Worm (Caenorhabditis elegans): ENCODE results near the gene R12B2.8.
A peak's percentile ranks its signal among the peaks of the same experiment; 100 is the strongest.

R12B2.8 gene

DNA sequence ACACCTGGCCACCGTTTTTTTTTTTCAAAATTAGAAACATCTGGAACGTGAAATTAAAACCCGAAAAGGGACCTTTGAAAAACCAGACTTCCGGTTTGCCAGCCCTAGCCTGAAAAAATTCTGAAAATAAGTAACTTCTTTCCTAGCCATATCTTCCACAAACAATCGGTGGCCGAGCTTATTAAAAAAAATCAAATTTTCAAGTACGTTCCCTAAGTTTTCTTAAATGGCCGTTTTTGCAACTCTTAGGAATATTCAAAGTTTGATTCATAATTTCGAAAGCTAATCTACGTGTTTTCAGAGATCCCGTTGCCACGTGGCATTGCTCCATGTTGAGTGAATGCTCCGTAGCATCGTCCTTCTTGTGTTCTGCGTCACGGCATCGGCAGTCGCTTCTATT, at the start of gene R12B2.8:
Gene R12B2.8, plus strand, starts transcription at position 301 of the 400 bp plus-strand sequence.
- TF ChIP-seq nhr-77 (tag; optimal IDR thresholded peaks at IDR 0.05) (no peak), unc-62 (GFP tag; optimal IDR thresholded peaks at IDR 0.05) (no peak), ceh-28 (tag; optimal IDR thresholded peaks at IDR 0.05) (no peak), nhr-76 (tag; optimal IDR thresholded peaks at IDR 0.05) (no peak), elt-2 (tag; optimal IDR thresholded peaks at IDR 0.05) (no peak)

DNA sequence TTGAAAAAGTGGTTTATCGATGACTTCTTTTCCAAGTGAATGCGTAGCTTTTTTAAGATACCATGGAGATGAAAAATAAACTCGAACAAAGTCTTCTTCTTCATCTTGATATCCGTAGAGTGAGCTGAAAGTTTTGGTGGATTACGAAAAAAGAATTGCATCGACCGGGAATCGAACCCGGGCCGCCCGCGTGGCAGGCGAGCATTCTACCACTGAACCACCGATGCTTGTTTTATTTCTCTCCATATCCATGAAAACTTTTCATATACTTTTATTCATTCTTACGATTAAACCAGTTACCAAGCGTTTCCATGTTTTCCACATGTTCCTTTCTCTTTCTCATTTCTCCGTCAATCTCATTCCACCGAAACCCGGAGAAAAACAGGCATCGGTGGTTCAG, 41.6 kb upstream of the R12B2.8 start:
- TF ChIP-seq elt-3 (tag; optimal IDR thresholded peaks at IDR 0.05): no peak
- TF ChIP-seq tbx-2 (tag; optimal IDR thresholded peaks at IDR 0.05): no peak
- no peak for TF ChIP-seq ceh-82 (tag; optimal IDR thresholded peaks at IDR 0.05)
- no peak for TF ChIP-seq mml-1 (tag; optimal IDR thresholded peaks at IDR 0.05)
- TF ChIP-seq ZK546.5 (tag; optimal IDR thresholded peaks at IDR 0.05): no peak
- TF ChIP-seq nhr-23 (tag; optimal IDR thresholded peaks at IDR 0.05): no peak
- no peak for TF ChIP-seq mdl-1 (tag; optimal IDR thresholded peaks at IDR 0.05)

DNA sequence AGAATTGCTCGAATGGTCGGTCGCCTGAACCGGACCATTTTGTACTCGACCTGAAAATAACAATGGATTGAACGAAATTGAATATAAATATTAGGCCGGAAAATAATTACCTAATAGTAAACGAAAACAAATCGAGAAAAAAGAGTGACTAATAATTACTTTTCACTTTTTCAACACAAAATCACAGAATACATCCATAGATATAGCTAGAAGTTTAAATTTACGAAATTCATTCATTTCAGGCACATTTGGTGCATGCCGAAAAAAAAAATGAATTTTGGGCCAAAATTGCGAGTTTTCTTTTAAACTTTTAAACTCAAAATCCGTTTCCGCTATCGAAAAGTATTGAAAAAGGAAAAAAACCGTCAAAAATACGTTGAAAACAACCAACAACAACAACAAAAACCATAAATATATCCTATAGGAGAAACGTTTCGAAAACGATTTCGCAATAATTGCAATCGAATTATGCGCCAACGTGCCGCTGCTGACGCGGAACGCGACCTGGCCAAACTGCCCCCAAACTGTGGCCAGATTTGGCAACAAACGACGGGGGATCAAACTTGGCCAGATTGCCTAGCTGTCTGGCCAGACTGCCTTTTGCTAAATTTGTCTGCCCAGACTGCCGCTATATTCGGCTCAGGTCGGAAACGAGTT, 38.3 kb upstream of the R12B2.8 start, which contains the start of gene Y37B11A.3:
Gene Y37B11A.3, minus strand, starts transcription at position 51 of the 657 bp plus-strand sequence.
- TF ChIP-seq fos-1 (tag; optimal IDR thresholded peaks at IDR 0.05): no peak
- no peak for TF ChIP-seq aly-2 (tag; optimal IDR thresholded peaks at IDR 0.05)
- TF ChIP-seq snpc-4 (tag; optimal IDR thresholded peaks at IDR 0.05): peak; percentile 58
- TF ChIP-seq elt-2 (tag; optimal IDR thresholded peaks at IDR 0.05): peak; percentile 37
- no peak for TF ChIP-seq elt-1 (tag; optimal IDR thresholded peaks at IDR 0.05)
- peak; percentile 85 for TF ChIP-seq nhr-25 (tag; optimal IDR thresholded peaks at IDR 0.05)
- peak; percentile 87 for TF ChIP-seq lin-39 (tag; optimal IDR thresholded peaks at IDR 0.05)
- peak; percentile 82 for TF ChIP-seq lin-15B (tag; optimal IDR thresholded peaks at IDR 0.05)
- TF ChIP-seq R02D3.7 (tag; optimal IDR thresholded peaks at IDR 0.05): peak; percentile 73
- TF ChIP-seq ceh-28 (tag; optimal IDR thresholded peaks at IDR 0.05): peak; percentile 35
- TF ChIP-seq nhr-11 (tag; optimal IDR thresholded peaks at IDR 0.05): peak; percentile 11
- peak; percentile 82 for TF ChIP-seq nfya-1 (tag; optimal IDR thresholded peaks at IDR 0.05; ENCODE audit: insufficient read depth)
- peak; percentile 60 for TF ChIP-seq lsy-12 (tag; optimal IDR thresholded peaks at IDR 0.05)
- no peak for TF ChIP-seq nhr-77 (tag; optimal IDR thresholded peaks at IDR 0.05)
- TF ChIP-seq tbx-2 (tag; optimal IDR thresholded peaks at IDR 0.05): peak; percentile 58
- TF ChIP-seq nhr-23 (tag; optimal IDR thresholded peaks at IDR 0.05): peak; percentile 80
- no peak for TF ChIP-seq daf-12 (tag; optimal IDR thresholded peaks at IDR 0.05)
- peak; percentile 31 for TF ChIP-seq egl-5 (tag; optimal IDR thresholded peaks at IDR 0.05)
- TF ChIP-seq nhr-43 (tag; optimal IDR thresholded peaks at IDR 0.05; ENCODE audit: poor library complexity, severe bottlenecking): peak; percentile 74
- peak; percentile 77 for TF ChIP-seq hmg-11 (tag; optimal IDR thresholded peaks at IDR 0.05)

DNA sequence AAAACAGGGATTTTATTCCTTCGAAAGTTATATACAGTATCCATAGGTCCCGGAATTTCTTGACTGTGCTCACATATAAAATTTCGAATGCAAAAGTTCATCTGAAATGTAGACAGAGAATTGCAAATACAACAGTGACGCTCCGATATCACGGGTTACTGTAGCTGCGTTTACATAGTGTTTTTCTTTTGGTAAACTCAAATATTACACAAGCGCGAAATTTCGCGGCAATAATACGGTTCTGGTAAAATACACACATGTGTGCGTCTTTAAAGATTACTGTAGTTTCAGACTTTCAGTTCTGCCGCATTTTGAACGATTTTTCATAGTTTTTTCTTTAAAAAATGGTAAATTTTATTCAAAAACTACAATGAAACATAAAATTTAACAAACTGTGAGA, 33.2 kb upstream of the R12B2.8 start, which contains the start of gene rev-3:
Gene rev-3, minus strand, starts transcription at position 101 of the 400 bp plus-strand sequence.
- TF ChIP-seq snpc-4 (tag; optimal IDR thresholded peaks at IDR 0.05) (no peak), mml-1 (tag; optimal IDR thresholded peaks at IDR 0.05) (no peak), eor-1 (tag; optimal IDR thresholded peaks at IDR 0.05) (no peak), nhr-67 (tag; optimal IDR thresholded peaks at IDR 0.05) (no peak), unc-62 (GFP tag; optimal IDR thresholded peaks at IDR 0.05) (no peak), aly-2 (tag; optimal IDR thresholded peaks at IDR 0.05) (no peak), ztf-11 (tag; optimal IDR thresholded peaks at IDR 0.05) (no peak), egl-27 (tag; optimal IDR thresholded peaks at IDR 0.05) (no peak)

DNA sequence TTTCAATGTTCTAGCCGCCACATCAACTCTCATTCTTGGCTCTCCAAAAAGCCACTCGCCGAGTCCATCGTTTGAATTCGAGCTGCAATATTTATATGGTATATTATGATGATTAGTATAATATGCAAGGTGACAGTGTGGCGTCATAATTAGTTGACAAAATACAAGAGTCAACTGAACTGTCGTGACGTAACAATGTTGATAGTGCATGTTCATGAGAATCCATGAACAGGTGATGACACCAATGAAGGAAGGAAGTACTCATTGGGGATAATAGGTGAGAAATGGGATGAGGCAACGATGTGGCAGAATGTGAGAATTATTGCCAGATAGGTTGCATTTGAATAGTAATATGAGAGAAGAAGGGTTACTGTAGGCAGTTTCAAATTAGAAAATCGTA, 28.7 kb upstream of the R12B2.8 start:
- TF ChIP-seq zag-1 (tag; optimal IDR thresholded peaks at IDR 0.05): no peak
- no peak for TF ChIP-seq nhr-23 (tag; optimal IDR thresholded peaks at IDR 0.05)
- no peak for TF ChIP-seq ceh-28 (tag; optimal IDR thresholded peaks at IDR 0.05)
- no peak for TF ChIP-seq mdl-1 (tag; optimal IDR thresholded peaks at IDR 0.05)
- TF ChIP-seq pqm-1 (tag; optimal IDR thresholded peaks at IDR 0.05): no peak
- no peak for TF ChIP-seq aly-2 (tag; optimal IDR thresholded peaks at IDR 0.05)
- no peak for TF ChIP-seq nhr-67 (tag; optimal IDR thresholded peaks at IDR 0.05)
- no peak for TF ChIP-seq egl-5 (tag; optimal IDR thresholded peaks at IDR 0.05)
- no peak for TF ChIP-seq elt-3 (tag; optimal IDR thresholded peaks at IDR 0.05)
- TF ChIP-seq ZK546.5 (tag; optimal IDR thresholded peaks at IDR 0.05): no peak
- TF ChIP-seq lin-15B (tag; optimal IDR thresholded peaks at IDR 0.05): no peak
- no peak for TF ChIP-seq sea-2 (GFP tag; optimal IDR thresholded peaks at IDR 0.05)
- TF ChIP-seq lsy-12 (tag; optimal IDR thresholded peaks at IDR 0.05): no peak
- TF ChIP-seq egl-27 (tag; optimal IDR thresholded peaks at IDR 0.05): no peak
- no peak for TF ChIP-seq snpc-4 (tag; optimal IDR thresholded peaks at IDR 0.05)

Data from whole organism, L3 larva.